Fruit fly (Drosophila melanogaster) whole organism, prepupa: ENCODE results near the gene CG34176.
A peak's percentile ranks its signal among the peaks of the same experiment; 100 is the strongest.

Experiments
- Blimp-1 ChIP-seq: fragments of 200-800 bp; sonication (Bioruptor generic); optimal IDR thresholded peaks from 3 replicates; lab custom pipeline; 2017; ENCODE audit warnings: missing biosample characterization, missing genetic modification characterization, mild to moderate bottlenecking, moderate library complexity, missing genetic modification reagents
- CG10631 ChIP-seq: fragments of 200-800 bp; sonication (Bioruptor generic); optimal IDR thresholded peaks from 2 replicates; lab custom pipeline; 2016; ENCODE audit warnings: missing biosample characterization, missing genetic modification characterization
- CG11762 ChIP-seq: fragments of 200-800 bp; sonication (Bioruptor generic); optimal IDR thresholded peaks from 3 replicates; lab custom pipeline; 2016; ENCODE audit warnings: missing biosample characterization, missing genetic modification characterization; ENCODE audit not compliant: insufficient read depth
- CG11902 ChIP-seq: fragments of 200-800 bp; sonication (Bioruptor generic); optimal IDR thresholded peaks from 3 replicates; lab custom pipeline; 2016; ENCODE audit warnings: missing biosample characterization, missing genetic modification characterization
- CG15336 ChIP-seq: fragments of 200-800 bp; sonication (Bioruptor generic); IDR thresholded peaks from 2 replicates; pipeline ENCODE4 v1.3.6; 2022; ENCODE audit warnings: missing biosample characterization, missing genetic modification characterization
- CG1621 ChIP-seq: fragments of 200-800 bp; sonication (Bioruptor generic); optimal IDR thresholded peaks from 3 replicates; lab custom pipeline; 2018; ENCODE audit warnings: missing biosample characterization, mild to moderate bottlenecking, missing genetic modification characterization
- CG16779 ChIP-seq: fragments of 200-800 bp; sonication (Bioruptor generic); optimal IDR thresholded peaks from 3 replicates; lab custom pipeline; 2017; ENCODE audit warnings: missing biosample characterization, mild to moderate bottlenecking, missing genetic modification characterization
- CG3032 ChIP-seq: fragments of 200-800 bp; optimal IDR thresholded peaks from 2 replicates; lab custom pipeline; 2019; ENCODE audit warnings: missing biosample characterization, mild to moderate bottlenecking, missing genetic modification characterization, moderate library complexity
- CG31627 ChIP-seq: fragments of 200-800 bp; sonication (Bioruptor generic); optimal IDR thresholded peaks from 3 replicates; lab custom pipeline; 2016; ENCODE audit warnings: missing biosample characterization, missing genetic modification characterization
- CG32006 ChIP-seq: fragments of 200-800 bp; sonication (Bioruptor generic); optimal IDR thresholded peaks from 3 replicates; lab custom pipeline; 2017; ENCODE audit warnings: missing biosample characterization, mild to moderate bottlenecking, missing genetic modification characterization
- CG34406 ChIP-seq: fragments of 200-800 bp; sonication (Bioruptor generic); optimal IDR thresholded peaks from 3 replicates; lab custom pipeline; 2016; ENCODE audit warnings: missing biosample characterization, missing genetic modification characterization
- CG3919 ChIP-seq: fragments of 200-800 bp; sonication (Bioruptor generic); optimal IDR thresholded peaks from 3 replicates; lab custom pipeline; 2016; ENCODE audit warnings: missing biosample characterization, missing genetic modification characterization
- CG6163 ChIP-seq: fragments of 200-800 bp; sonication (Bioruptor generic); IDR thresholded peaks from 3 replicates; pipeline ENCODE4 v1.3.6; 2022; ENCODE audit warnings: missing biosample characterization, missing genetic modification characterization
- CG6276 ChIP-seq: fragments of 200-800 bp; sonication (Bioruptor generic); optimal IDR thresholded peaks from 2 replicates; lab custom pipeline; 2017; ENCODE audit warnings: missing biosample characterization, mild to moderate bottlenecking, missing genetic modification characterization
- CG6808 ChIP-seq: fragments of 200-800 bp; sonication (Bioruptor generic); optimal IDR thresholded peaks from 3 replicates; lab custom pipeline; 2017; ENCODE audit warnings: missing biosample characterization, missing genetic modification characterization, mild to moderate bottlenecking, moderate library complexity, missing genetic modification reagents
- CG6854 ChIP-seq: fragments of 200-800 bp; sonication (Bioruptor generic); optimal IDR thresholded peaks from 2 replicates; lab custom pipeline; 2017; ENCODE audit warnings: missing biosample characterization, mild to moderate bottlenecking, missing genetic modification characterization
- CG7368 ChIP-seq: fragments of 200-800 bp; sonication (Bioruptor generic); optimal IDR thresholded peaks from 3 replicates; lab custom pipeline; 2016; ENCODE audit warnings: missing biosample characterization, missing genetic modification characterization
- CG8119 ChIP-seq: fragments of 200-800 bp; sonication (Bioruptor generic); IDR thresholded peaks from 3 replicates; pipeline ENCODE4 v1.3.6; 2022; ENCODE audit warnings: missing biosample characterization, missing genetic modification characterization
- CG9139 ChIP-seq: fragments of 200-800 bp; sonication (Bioruptor generic); optimal IDR thresholded peaks from 3 replicates; lab custom pipeline; 2017; ENCODE audit warnings: missing biosample characterization, mild to moderate bottlenecking, missing genetic modification characterization
- Eip75B ChIP-seq: fragments of 200-800 bp; sonication (Bioruptor generic); optimal IDR thresholded peaks from 3 replicates; lab custom pipeline; 2016; ENCODE audit warnings: missing biosample characterization, missing genetic modification characterization
- Eip78C ChIP-seq: fragments of 200-800 bp; sonication (Bioruptor generic); peaks from one replicate; lab custom pipeline; 2016; ENCODE audit warnings: missing biosample characterization, missing genetic modification characterization
- Eip93F ChIP-seq: fragments of 200-800 bp; sonication (Bioruptor generic); optimal IDR thresholded peaks from 2 replicates; lab custom pipeline; 2016; ENCODE audit warnings: missing biosample characterization, mild to moderate bottlenecking, missing genetic modification characterization
- Gug ChIP-seq: fragments of 200-800 bp; sonication (Bioruptor generic); IDR thresholded peaks from 2 replicates; pipeline ENCODE4 v1.3.6; 2022; ENCODE audit warnings: missing biosample characterization, missing genetic modification characterization
- Hr38 ChIP-seq: sonication (Bioruptor generic); optimal IDR thresholded peaks from 2 replicates; lab custom pipeline; 2016; ENCODE audit warnings: missing biosample characterization, missing genetic modification characterization
- Lpt ChIP-seq: fragments of 200-800 bp; sonication (Bioruptor generic); optimal IDR thresholded peaks from 3 replicates; lab custom pipeline; 2016; ENCODE audit warnings: missing biosample characterization, missing genetic modification characterization
- Met ChIP-seq: fragments of 200-800 bp; sonication (Bioruptor generic); optimal IDR thresholded peaks from 3 replicates; lab custom pipeline; 2016; ENCODE audit warnings: missing biosample characterization, missing genetic modification characterization
- OdsH ChIP-seq: fragments of 200-800 bp; sonication (Bioruptor generic); optimal IDR thresholded peaks from 3 replicates; lab custom pipeline; 2016; ENCODE audit warnings: missing biosample characterization, missing genetic modification characterization
- Smox ChIP-seq: fragments of 200-800 bp; sonication (Bioruptor generic); optimal IDR thresholded peaks from 3 replicates; lab custom pipeline; 2016; ENCODE audit warnings: missing biosample characterization, missing genetic modification characterization
- Sox102F ChIP-seq: fragments of 200-800 bp; sonication (Bioruptor generic); optimal IDR thresholded peaks from 2 replicates; lab custom pipeline; 2016; ENCODE audit warnings: missing biosample characterization, mild to moderate bottlenecking, missing genetic modification characterization
- Sox14 ChIP-seq: fragments of 200-800 bp; sonication (Bioruptor generic); optimal IDR thresholded peaks from 3 replicates; lab custom pipeline; 2016; ENCODE audit warnings: missing biosample characterization, missing genetic modification characterization
- achi ChIP-seq: fragments of 200-800 bp; sonication (Bioruptor generic); optimal IDR thresholded peaks from 3 replicates; lab custom pipeline; 2016; ENCODE audit warnings: missing biosample characterization, missing genetic modification characterization
- cyc ChIP-seq: fragments of 200-800 bp; sonication (Bioruptor generic); optimal IDR thresholded peaks from 3 replicates; lab custom pipeline; 2016; ENCODE audit warnings: missing biosample characterization, missing genetic modification characterization
- dac ChIP-seq: fragments of 200-800 bp; sonication (Bioruptor generic); optimal IDR thresholded peaks from 2 replicates; lab custom pipeline; 2017; ENCODE audit warnings: missing biosample characterization, mild to moderate bottlenecking, missing genetic modification characterization
- dsx ChIP-seq: fragments of 200-800 bp; optimal IDR thresholded peaks from 3 replicates; lab custom pipeline; 2019; ENCODE audit warnings: missing biosample characterization, mild to moderate bottlenecking, missing genetic modification characterization, moderate library complexity; ENCODE audit not compliant: poor library complexity, severe bottlenecking
- esn ChIP-seq: fragments of 200-800 bp; sonication (Bioruptor generic); optimal IDR thresholded peaks from 2 replicates; lab custom pipeline; 2016; ENCODE audit warnings: missing biosample characterization, mild to moderate bottlenecking, missing genetic modification characterization, moderate library complexity
- fd59A ChIP-seq: fragments of 200-800 bp; sonication (Bioruptor generic); optimal IDR thresholded peaks from 2 replicates; lab custom pipeline; 2017; ENCODE audit warnings: missing biosample characterization, mild to moderate bottlenecking, missing genetic modification characterization, missing genetic modification reagents
- fd85E ChIP-seq: fragments of 200-800 bp; sonication (Bioruptor generic); optimal IDR thresholded peaks from 3 replicates; lab custom pipeline; 2016; ENCODE audit warnings: missing biosample characterization, missing genetic modification characterization
- fkh ChIP-seq: fragments of 200-800 bp; sonication (Bioruptor generic); optimal IDR thresholded peaks from 3 replicates; lab custom pipeline; 2017; ENCODE audit warnings: missing biosample characterization, mild to moderate bottlenecking, missing genetic modification characterization, moderate library complexity
- lz ChIP-seq: fragments of 200-800 bp; sonication (Bioruptor generic); optimal IDR thresholded peaks from 3 replicates; lab custom pipeline; 2016; ENCODE audit warnings: missing biosample characterization, missing genetic modification characterization
- net ChIP-seq: fragments of 200-800 bp; sonication (Bioruptor generic); optimal IDR thresholded peaks from 3 replicates; lab custom pipeline; 2016; ENCODE audit warnings: missing biosample characterization, missing genetic modification characterization
- pdm3 ChIP-seq: fragments of 200-800 bp; sonication (Bioruptor generic); optimal IDR thresholded peaks from 3 replicates; lab custom pipeline; 2016; ENCODE audit warnings: missing biosample characterization, missing genetic modification characterization
- salr ChIP-seq, 2 experiments: fragments of 200-800 bp; sonication (Bioruptor generic); optimal IDR thresholded peaks; 3 replicates each; lab custom pipeline; 2016 to 2018; ENCODE audit warnings: missing biosample characterization in 2 of 2, missing genetic modification characterization in 2 of 2, mild to moderate bottlenecking in 1 of 2
- spab ChIP-seq: fragments of 200-800 bp; sonication (Bioruptor generic); optimal IDR thresholded peaks from 2 replicates; lab custom pipeline; 2017; ENCODE audit warnings: missing biosample characterization, mild to moderate bottlenecking, missing genetic modification characterization, missing genetic modification reagents
- ss ChIP-seq, 2 experiments: fragments of 200-800 bp; sonication (Bioruptor generic); optimal IDR thresholded peaks; 2 replicates in 1 of 2; 3 replicates in 1 of 2; lab custom pipeline; 2017 to 2018; ENCODE audit warnings: mild to moderate bottlenecking in 2 of 2, missing biosample characterization in 2 of 2, missing genetic modification characterization in 2 of 2, moderate library complexity in 1 of 2
- topi ChIP-seq: fragments of 200-800 bp; sonication (Bioruptor generic); optimal IDR thresholded peaks from 3 replicates; lab custom pipeline; 2016; ENCODE audit warnings: missing biosample characterization, missing genetic modification characterization
- vri ChIP-seq: fragments of 200-800 bp; sonication (Bioruptor generic); optimal IDR thresholded peaks from 3 replicates; lab custom pipeline; 2016; ENCODE audit warnings: missing biosample characterization, mild to moderate bottlenecking, missing genetic modification characterization

Gene CG34176

dm6 chr2L:4028026-4028425 is 24.1 kb downstream of the CG34176 start (continued):
- no peak for TF ChIP-seq vri (GFP tag; lab: Kevin White, UChicago)
- TF ChIP-seq CG6163: peak; percentile 78
- TF ChIP-seq spab (GFP tag; lab: Kevin White, UChicago): peak; percentile 30
- TF ChIP-seq CG16779 (tag; lab: Kevin White, UChicago): peak; percentile 47
- peak; percentile 75 for TF ChIP-seq Sox14 (GFP tag; lab: Kevin White, UChicago)
- no peak for TF ChIP-seq CG31627 (GFP tag; lab: Kevin White, UChicago)
- TF ChIP-seq Gug (GFP tag; lab: Robert Waterston, UW): peak; percentile 52
- TF ChIP-seq CG8119 (GFP tag; lab: Robert Waterston, UW): peak; percentile 61; the same call in 2 of the 3 replicates
- TF ChIP-seq Sox102F (GFP tag; lab: Kevin White, UChicago): peak; percentile 41
- TF ChIP-seq fkh (GFP tag; lab: Kevin White, UChicago): no peak
- peak; percentile 11 for TF ChIP-seq CG34406 (GFP tag; lab: Kevin White, UChicago)
- peak; percentile 34 for TF ChIP-seq fd59A (GFP tag; lab: Kevin White, UChicago)
- TF ChIP-seq CG32006: peak; percentile 28
- TF ChIP-seq cyc (GFP tag; lab: Kevin White, UChicago): no peak
- TF ChIP-seq CG10631: peak; percentile 71
- TF ChIP-seq dac (GFP tag; lab: Kevin White, UChicago): no peak
- TF ChIP-seq CG6808 (GFP tag; lab: Kevin White, UChicago): no peak
- no peak for TF ChIP-seq CG7368
- peak; percentile 69 for TF ChIP-seq CG15336
- peak; percentile 18 for TF ChIP-seq OdsH (GFP tag; lab: Kevin White, UChicago)
- no peak for TF ChIP-seq CG9139 (GFP tag; lab: Kevin White, UChicago)
- TF ChIP-seq fd85E (GFP tag; lab: Kevin White, UChicago): no peak
- TF ChIP-seq pdm3 (GFP tag; lab: Kevin White, UChicago): no peak
- TF ChIP-seq CG11762: no peak
- peak; percentile 84 for TF ChIP-seq Eip78C (GFP tag; lab: Kevin White, UChicago)
- TF ChIP-seq CG11902 (GFP tag; lab: Kevin White, UChicago): no peak
- TF ChIP-seq net: no peak
- TF ChIP-seq CG3919 (GFP tag; lab: Kevin White, UChicago): peak; percentile 56
- TF ChIP-seq CG6276: no peak
- TF ChIP-seq Eip75B (GFP tag; lab: Kevin White, UChicago): peak; percentile 72
- TF ChIP-seq lz (GFP tag; lab: Kevin White, UChicago): peak; percentile 46
- TF ChIP-seq CG6854: no peak
- TF ChIP-seq Blimp-1 (GFP tag; lab: Kevin White, UChicago): no peak
- no peak for TF ChIP-seq Hr38
- TF ChIP-seq Lpt (GFP tag; lab: Kevin White, UChicago): no peak
- peak; percentile 9 for TF ChIP-seq Smox (GFP tag; lab: Kevin White, UChicago)

- TF ChIP-seq CG1621 (tag; lab: Kevin White, UChicago) (no peak), Eip78C (GFP tag; lab: Kevin White, UChicago) (peak; percentile 16), CG15336 (no peak), fd85E (GFP tag; lab: Kevin White, UChicago) (no peak), Gug (GFP tag; lab: Robert Waterston, UW) (no peak), Blimp-1 (GFP tag; lab: Kevin White, UChicago) (no peak), fd59A (GFP tag; lab: Kevin White, UChicago) (no peak), Smox (GFP tag; lab: Kevin White, UChicago) (no peak), Eip75B (GFP tag; lab: Kevin White, UChicago) (no peak), ss (GFP tag; optimal IDR thresholded peaks at IDR 0.05; lab: Kevin White, UChicago) (no peak), topi (no peak), cyc (GFP tag; lab: Kevin White, UChicago) (no peak), salr (GFP tag; optimal IDR thresholded peaks at IDR 0.05; lab: Kevin White, UChicago) (no peak), net (no peak), CG16779 (tag; lab: Kevin White, UChicago) (no peak), CG3032 (tag; lab: Kevin White, UChicago) (no peak), achi (GFP tag; lab: Kevin White, UChicago) (no peak), CG6163 (peak; percentile 71), Sox14 (GFP tag; lab: Kevin White, UChicago) (no peak), dsx (GFP tag; lab: Kevin White, UChicago) (no peak), Eip93F (GFP tag; lab: Kevin White, UChicago) (no peak), Sox102F (GFP tag; lab: Kevin White, UChicago) (no peak), esn (peak; percentile 1), CG31627 (GFP tag; lab: Kevin White, UChicago) (no peak), Met (GFP tag; lab: Kevin White, UChicago) (no peak), Lpt (GFP tag; lab: Kevin White, UChicago) (no peak)
Measured at dm6 chr2L:4028697-4029096, 24.8 kb downstream of the CG34176 start.
